Worm (Caenorhabditis elegans) whole organism, L2 larva: ENCODE results near the gene F58E6.11.

Experiments used
- blmp-1 ChIP-seq: sonication (generic microtip); optimal IDR thresholded peaks from 2 replicates; lab custom pipeline; 2017; ENCODE audit warnings: missing genetic modification characterization, mild to moderate bottlenecking, missing compliant biosample characterization, antibody characterized with exemption, moderate library complexity; ENCODE audit not compliant: insufficient read depth
- lin-13 ChIP-seq: fragments of 150-350 bp; optimal IDR thresholded peaks from 2 replicates; lab custom pipeline; 2014; ENCODE audit warnings: missing biosample characterization, missing genetic modification reagents, missing genetic modification characterization
- nhr-10 ChIP-seq: sonication (generic microtip); optimal IDR thresholded peaks from 2 replicates; lab custom pipeline; 2017; ENCODE audit warnings: missing biosample characterization, missing genetic modification characterization

ce11 chrV:9777645-9778044 is 19.9 kb upstream of the F58E6.11 start, which contains the start of gene smg-4:
- TF ChIP-seq nhr-10 (tag; lab: Kevin White, UChicago) (no peak), lin-13 (GFP tag; lab: Kevin White, UChicago) (no peak), blmp-1 (tag; lab: Kevin White, UChicago) (no peak)
